Fruit fly (Drosophila melanogaster) whole organism: ENCODE results near the gene Pglym87.
A peak's percentile ranks its signal among the peaks of the same experiment; 100 is the strongest.

Experiments
- CG8478 ChIP-seq: fragments of >200 bp; optimal IDR thresholded peaks from 2 replicates; lab custom pipeline; 2018; ENCODE audit warnings: inconsistent platforms
- Dll ChIP-seq: fragments of >200 bp; optimal IDR thresholded peaks from 2 replicates; lab custom pipeline; 2017
- EcR ChIP-seq, 2 experiments: fragments of >200 bp; optimal IDR thresholded peaks; 2 replicates each; lab custom pipeline; 2017; ENCODE audit warnings: missing biosample characterization in 2 of 2, missing genetic modification characterization in 2 of 2, missing genetic modification reagents in 2 of 2
- pan ChIP-seq: fragments of >200 bp; optimal IDR thresholded peaks from 2 replicates; lab custom pipeline; 2017
- psq ChIP-seq: fragments of >200 bp; optimal IDR thresholded peaks from 2 replicates; lab custom pipeline; 2017
- usp ChIP-seq: fragments of >200 bp; optimal IDR thresholded peaks from 2 replicates; lab custom pipeline; 2017; ENCODE audit warnings: missing biosample characterization, missing genetic modification characterization, mixed read lengths

Gene Pglym87

DNA sequence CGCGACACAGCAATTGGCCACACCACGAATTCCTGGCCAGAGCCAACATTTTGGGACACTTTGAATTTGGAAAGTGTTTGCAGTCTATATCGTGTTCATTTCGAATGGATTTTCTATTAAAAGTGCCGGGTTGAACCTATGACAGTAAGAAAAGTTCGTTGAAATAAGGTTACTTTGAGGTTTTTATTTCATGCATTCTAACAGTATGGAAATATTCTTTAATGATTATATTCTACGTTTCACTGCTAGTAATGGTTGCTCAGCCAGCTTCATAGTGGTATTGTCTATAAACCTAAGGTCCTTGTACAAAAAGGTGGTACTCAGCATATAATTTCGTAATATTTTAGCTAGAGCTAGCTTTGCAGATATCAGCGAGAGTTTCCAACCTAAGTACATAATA is at the start of gene Pglym87:
Gene Pglym87, minus strand, starts transcription at position 101 of the 400 bp plus-strand sequence.
- no peak for TF ChIP-seq usp (GFP tag; lab: Kevin White, UChicago)
- TF ChIP-seq pan (lab: Kevin White, UChicago): no peak
- TF ChIP-seq Dll (lab: Kevin White, UChicago): no peak
- no peak for TF ChIP-seq CG8478 (lab: Kevin White, UChicago)
- TF ChIP-seq psq: no peak
- no peak for TF ChIP-seq EcR (GFP tag; optimal IDR thresholded peaks at IDR 0.05; lab: Kevin White, UChicago)

DNA sequence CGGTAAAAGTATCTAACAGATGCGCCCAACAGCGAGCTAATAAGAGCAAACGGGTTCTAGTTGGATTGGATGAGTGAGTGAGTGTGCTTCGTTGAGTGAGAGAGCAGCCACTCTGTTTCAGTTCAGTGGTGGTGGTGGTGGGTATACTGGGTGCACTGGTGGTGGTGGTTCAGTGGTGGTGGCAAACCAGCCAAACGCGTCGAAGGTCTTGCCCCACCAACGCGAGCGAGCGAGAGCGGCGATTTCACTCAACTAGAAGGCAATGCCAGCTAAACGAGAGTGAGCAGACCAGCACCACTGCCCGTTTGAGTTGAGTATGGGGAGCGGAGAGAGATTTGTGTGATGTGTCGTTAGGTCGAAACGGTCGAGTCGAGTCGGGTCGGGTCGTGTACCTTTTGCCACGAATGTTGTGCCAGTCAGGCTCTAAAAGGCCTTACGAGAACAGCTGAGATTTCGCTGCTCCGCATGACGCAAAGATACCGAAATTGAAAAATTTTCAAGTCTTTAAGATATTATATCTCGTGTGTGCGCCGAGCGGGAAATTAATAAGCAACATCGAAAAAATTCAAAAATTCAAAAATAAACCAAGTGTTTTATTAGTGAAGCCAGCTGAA is 48.3 kb upstream of the Pglym87 start:
- TF ChIP-seq EcR (GFP tag; optimal IDR thresholded peaks at IDR 0.05; lab: Kevin White, UChicago) (peak in 1 of 2 experiments; percentile 61), usp (GFP tag; lab: Kevin White, UChicago) (no peak), psq (no peak), pan (lab: Kevin White, UChicago) (no peak), Dll (lab: Kevin White, UChicago) (peak; percentile 47), CG8478 (lab: Kevin White, UChicago) (peak; percentile 85)

DNA sequence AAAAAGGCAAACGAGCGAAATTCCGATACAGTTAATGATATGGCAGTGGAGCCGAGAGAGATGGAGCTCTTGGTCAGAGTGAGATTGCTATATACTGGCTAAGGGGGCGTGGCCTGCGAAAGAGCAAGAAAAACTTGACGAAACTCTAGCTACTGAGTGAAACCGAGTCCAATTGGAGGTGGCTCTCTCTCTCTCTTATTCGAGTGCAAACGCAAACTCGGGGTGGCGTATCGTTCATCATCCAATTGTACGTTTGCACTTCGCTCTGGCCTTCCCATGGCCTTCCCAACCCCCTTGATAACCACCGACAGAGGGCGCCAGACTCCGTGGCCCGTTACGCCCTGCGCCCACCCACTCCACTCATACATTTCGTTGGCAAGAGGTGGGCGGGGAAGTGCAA is 46.5 kb upstream of the Pglym87 start:
- TF ChIP-seq CG8478 (lab: Kevin White, UChicago): peak; percentile 36
- no peak for TF ChIP-seq usp (GFP tag; lab: Kevin White, UChicago)

DNA sequence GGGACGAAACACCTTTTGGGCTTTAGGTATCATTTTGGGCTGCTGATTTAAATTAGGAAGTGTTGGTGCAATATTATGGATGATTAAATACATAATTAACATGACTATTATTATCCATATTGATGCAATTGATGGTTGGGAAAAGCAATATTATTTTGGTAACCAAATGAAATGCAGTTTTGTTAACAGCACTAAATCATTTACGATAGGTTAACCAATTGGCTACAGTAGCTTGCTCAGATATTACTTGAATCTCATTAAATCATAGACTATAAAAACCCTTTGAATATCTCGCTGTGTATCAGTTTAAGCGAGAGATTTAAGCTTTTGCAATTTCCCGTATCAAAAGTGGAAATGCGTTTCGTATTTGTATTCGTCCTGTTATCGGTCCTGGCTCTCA is 40.3 kb upstream of the Pglym87 start, which contains the start of gene Sfp87B:
Gene Sfp87B, plus strand, starts transcription at position 301 of the 400 bp plus-strand sequence.
- TF ChIP-seq CG8478 (lab: Kevin White, UChicago): no peak
- TF ChIP-seq psq: no peak
- no peak for TF ChIP-seq pan (lab: Kevin White, UChicago)
- no peak for TF ChIP-seq EcR (GFP tag; optimal IDR thresholded peaks at IDR 0.05; lab: Kevin White, UChicago)
- TF ChIP-seq usp (GFP tag; lab: Kevin White, UChicago): no peak
- TF ChIP-seq Dll (lab: Kevin White, UChicago): no peak

DNA sequence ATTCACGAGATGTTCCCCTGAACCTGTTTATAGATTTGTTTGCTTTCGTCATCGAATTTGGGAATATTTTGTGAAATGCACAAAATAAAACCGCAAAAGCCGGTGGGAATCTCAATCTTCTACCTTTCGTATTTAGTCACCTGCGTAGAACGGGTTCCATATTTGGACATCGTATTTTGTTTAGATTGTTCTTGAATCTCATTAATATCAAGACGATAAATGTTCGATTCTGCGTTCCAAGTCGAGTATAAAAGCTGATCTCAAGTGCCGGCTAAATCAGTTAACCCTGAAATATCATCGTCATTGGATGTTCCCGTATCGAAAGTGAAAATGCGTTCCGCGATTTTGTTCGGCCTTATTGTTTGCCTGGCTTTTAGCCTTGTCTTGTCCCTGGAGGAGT is 38.1 kb upstream of the Pglym87 start, which contains the start of gene CG17738:
Gene CG17738, plus strand, starts transcription at position 301 of the 400 bp plus-strand sequence.
- TF ChIP-seq CG8478 (lab: Kevin White, UChicago): no peak
- TF ChIP-seq usp (GFP tag; lab: Kevin White, UChicago): no peak
- TF ChIP-seq Dll (lab: Kevin White, UChicago): no peak

DNA sequence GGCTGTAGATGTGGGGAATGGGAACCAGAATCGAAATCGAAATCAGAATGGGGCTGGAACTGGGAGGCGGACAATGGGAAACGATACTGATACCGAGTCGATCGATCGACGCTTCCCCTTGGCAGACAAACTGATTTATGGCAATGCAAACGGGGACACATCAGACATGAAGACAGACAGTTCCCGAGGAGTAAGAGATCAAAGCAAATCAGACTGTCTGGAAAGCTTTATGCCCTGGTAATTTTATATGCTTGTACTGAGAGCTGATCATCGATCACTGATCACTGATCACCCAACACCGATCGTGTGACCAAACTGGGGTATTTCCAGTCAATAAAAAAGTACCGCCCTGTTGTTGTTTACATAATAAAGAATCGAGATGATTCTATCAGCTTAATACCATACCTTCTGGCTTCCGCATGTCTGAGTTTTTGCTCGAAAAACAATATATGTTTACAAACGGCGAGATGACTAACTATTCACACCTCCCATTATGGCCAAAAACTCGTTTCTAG is 37.4 kb upstream of the Pglym87 start:
- TF ChIP-seq pan (lab: Kevin White, UChicago) (no peak), usp (GFP tag; lab: Kevin White, UChicago) (no peak), CG8478 (lab: Kevin White, UChicago) (no peak), psq (no peak), EcR (GFP tag; optimal IDR thresholded peaks at IDR 0.05; lab: Kevin White, UChicago) (no peak), Dll (lab: Kevin White, UChicago) (no peak)

DNA sequence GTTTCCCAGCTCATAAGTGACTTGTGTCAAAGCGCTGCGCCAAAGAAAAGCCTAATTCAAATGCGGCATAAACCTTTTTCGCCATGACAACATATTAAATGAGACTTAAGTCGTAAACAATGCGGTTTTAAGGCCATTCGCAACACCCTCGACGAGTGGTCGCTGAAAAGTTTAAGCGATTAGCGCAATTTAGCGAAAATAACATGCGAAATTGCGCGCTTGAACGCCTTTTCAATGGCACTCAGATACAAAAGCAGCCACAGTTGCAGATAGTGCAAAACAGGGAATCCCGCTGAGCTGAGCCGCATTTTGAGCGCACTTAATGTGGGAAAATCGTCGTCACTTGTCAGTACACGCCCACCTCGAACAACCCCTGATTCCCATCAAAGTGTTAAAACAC is 28.1 kb upstream of the Pglym87 start, which contains the start of gene CG44038:
Gene CG44038, plus strand, starts transcription at position 301 of the 400 bp plus-strand sequence.
- no peak for TF ChIP-seq psq
- no peak for TF ChIP-seq Dll (lab: Kevin White, UChicago)
- no peak for TF ChIP-seq CG8478 (lab: Kevin White, UChicago)
- no peak for TF ChIP-seq pan (lab: Kevin White, UChicago)
- no peak for TF ChIP-seq EcR (GFP tag; optimal IDR thresholded peaks at IDR 0.05; lab: Kevin White, UChicago)
- TF ChIP-seq usp (GFP tag; lab: Kevin White, UChicago): no peak

DNA sequence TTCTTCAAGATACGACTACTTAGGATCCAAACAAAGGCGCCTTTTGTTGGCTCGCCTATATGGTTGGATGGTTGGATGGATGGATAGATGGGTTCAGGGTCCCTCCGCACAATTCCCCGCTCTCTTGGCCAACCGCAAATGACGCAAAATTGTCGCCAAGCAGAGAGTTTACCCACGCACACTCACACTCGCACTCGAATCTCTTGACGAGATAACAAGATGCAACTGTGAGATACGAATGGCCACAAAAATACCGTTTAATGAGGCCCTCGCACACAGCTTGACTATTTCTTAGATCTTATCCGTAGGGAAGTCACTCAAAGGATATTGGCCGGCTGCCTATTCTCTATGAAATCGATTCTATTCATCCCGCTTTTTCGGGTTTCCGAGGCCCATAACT is 27.3 kb upstream of the Pglym87 start:
- TF ChIP-seq pan (lab: Kevin White, UChicago): no peak

DNA sequence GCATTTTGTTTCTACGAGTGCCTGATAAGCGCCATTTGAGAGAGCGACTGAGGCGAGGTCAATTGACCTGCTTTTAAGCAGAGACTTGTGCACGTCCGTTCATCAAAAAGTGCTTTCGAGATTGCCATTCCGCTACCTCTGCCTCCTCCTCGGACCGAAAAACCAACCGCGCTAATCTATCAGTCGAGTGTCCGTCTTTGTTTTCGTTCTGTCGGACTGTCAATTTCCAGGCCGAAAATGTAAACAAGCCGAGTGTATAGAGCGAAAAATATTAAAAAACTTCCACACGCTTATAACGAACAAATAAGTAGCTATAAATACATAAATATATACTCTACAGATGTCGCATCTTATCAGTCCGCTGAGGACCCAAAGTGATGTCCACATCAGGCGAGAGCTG is 26.5 kb upstream of the Pglym87 start:
- TF ChIP-seq psq (no peak), CG8478 (lab: Kevin White, UChicago) (no peak), pan (lab: Kevin White, UChicago) (no peak), Dll (lab: Kevin White, UChicago) (no peak), EcR (GFP tag; optimal IDR thresholded peaks at IDR 0.05; lab: Kevin White, UChicago) (no peak), usp (GFP tag; lab: Kevin White, UChicago) (no peak)

DNA sequence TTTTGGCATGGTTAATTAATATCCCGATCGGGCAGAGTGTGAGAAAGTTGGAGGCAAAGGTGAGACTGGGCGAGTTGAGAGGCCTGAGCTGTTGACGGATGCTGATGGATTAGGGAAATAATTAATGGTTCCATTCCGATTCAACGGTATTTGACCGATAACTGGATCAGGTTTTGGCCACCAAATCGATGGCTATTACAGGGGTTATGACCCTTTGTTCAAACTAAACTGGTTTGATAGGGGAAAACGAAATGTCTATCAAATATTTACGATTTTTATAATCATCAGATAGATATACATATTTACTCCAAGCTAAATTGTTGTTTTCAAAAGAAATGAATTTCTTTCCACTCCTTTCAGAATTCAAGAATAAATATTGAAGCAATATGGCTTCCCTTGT is 25.9 kb upstream of the Pglym87 start, which contains the start of the genes CG44037 and svp:
Gene CG44037, plus strand, starts transcription at position 301 of the 400 bp plus-strand sequence.
Gene svp, plus strand, starts transcription at position 301 of the 400 bp plus-strand sequence.
- TF ChIP-seq usp (GFP tag; lab: Kevin White, UChicago): no peak
- no peak for TF ChIP-seq EcR (GFP tag; optimal IDR thresholded peaks at IDR 0.05; lab: Kevin White, UChicago)
- no peak for TF ChIP-seq pan (lab: Kevin White, UChicago)
- TF ChIP-seq psq: no peak
- TF ChIP-seq Dll (lab: Kevin White, UChicago): no peak
- no peak for TF ChIP-seq CG8478 (lab: Kevin White, UChicago)

DNA sequence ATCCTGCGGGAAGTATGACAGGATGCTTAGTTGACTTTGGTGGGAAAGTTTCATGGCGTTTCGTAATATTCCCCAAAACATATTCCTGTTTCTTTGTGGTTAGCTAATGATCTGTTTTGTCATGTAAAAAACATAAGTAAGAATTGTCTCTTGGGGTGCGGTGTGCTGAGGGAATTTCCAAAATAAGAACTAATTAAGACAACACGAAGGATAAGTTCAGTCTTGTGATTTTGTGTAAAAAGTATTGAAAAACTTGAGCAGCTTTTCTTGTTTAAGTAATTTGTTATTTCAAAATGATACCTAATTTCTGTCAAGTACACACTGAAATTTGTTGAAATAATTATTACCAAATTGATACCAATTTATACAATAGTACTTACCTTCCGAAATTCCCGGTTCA is 21.4 kb upstream of the Pglym87 start, which contains the start of gene CG3942:
Gene CG3942, plus strand, starts transcription at position 301 of the 400 bp plus-strand sequence.
- no peak for TF ChIP-seq usp (GFP tag; lab: Kevin White, UChicago)
- TF ChIP-seq pan (lab: Kevin White, UChicago): no peak
- no peak for TF ChIP-seq psq
- TF ChIP-seq CG8478 (lab: Kevin White, UChicago): no peak
- TF ChIP-seq EcR (GFP tag; optimal IDR thresholded peaks at IDR 0.05; lab: Kevin White, UChicago): no peak
- TF ChIP-seq Dll (lab: Kevin White, UChicago): no peak

DNA sequence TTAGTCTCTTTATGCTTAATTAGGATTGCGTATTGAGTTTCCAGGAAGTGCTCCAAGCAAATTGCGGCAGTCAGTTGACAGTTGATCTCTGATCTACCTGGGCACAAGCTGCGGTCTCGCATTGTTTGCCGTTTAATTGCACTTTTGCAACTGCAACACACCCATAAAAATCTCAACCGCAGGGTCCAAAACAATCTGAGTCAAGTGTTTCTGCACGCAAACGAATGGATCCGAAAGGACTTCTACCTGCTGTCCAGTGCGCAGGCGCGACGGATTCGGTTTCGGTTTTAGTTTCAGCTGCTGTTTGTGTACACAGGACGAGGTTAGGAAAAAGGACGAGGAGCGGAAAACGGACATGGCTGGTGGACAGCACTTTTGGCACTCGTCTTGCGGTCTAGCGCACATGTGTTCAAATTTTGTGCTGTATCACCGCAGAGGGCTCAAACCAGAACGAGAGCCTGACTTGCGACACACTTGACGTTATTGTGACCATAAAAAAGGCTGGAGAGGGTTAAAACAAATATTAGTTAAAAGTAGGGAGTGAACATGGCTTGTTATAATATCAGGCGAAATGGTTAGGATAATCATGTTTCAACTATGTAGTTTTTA is 20.0 kb upstream of the Pglym87 start:
- TF ChIP-seq usp (GFP tag; lab: Kevin White, UChicago) (no peak), EcR (GFP tag; optimal IDR thresholded peaks at IDR 0.05; lab: Kevin White, UChicago) (no peak), Dll (lab: Kevin White, UChicago) (no peak), CG8478 (lab: Kevin White, UChicago) (no peak), pan (lab: Kevin White, UChicago) (no peak), psq (no peak)
